Worm (Caenorhabditis elegans) whole organism, early embryonic: ENCODE results near the gene cdh-9.

ENCODE experiments used
- B0310.2 ChIP-seq: sonication (generic microtip); optimal IDR thresholded peaks from 2 replicates; lab custom pipeline; 2016; ENCODE audit warnings: mild to moderate bottlenecking, missing genetic modification characterization, missing compliant biosample characterization
- F13C5.2 ChIP-seq: sonication (generic microtip); optimal IDR thresholded peaks from 2 replicates; lab custom pipeline; 2017; ENCODE audit warnings: mild to moderate bottlenecking, missing genetic modification characterization, inconsistent platforms, missing compliant biosample characterization
- aly-1 ChIP-seq: sonication (generic microtip); optimal IDR thresholded peaks from 2 replicates; lab custom pipeline; 2016; ENCODE audit warnings: missing genetic modification characterization, missing compliant biosample characterization
- ama-1 ChIP-seq: fragments of 150-350 bp; optimal IDR thresholded peaks from 2 replicates; lab custom pipeline; 2014
- ceh-13 ChIP-seq: fragments of 200-800 bp; sonication (Bioruptor generic); optimal IDR thresholded peaks from 2 replicates; lab custom pipeline; 2018; ENCODE audit warnings: mild to moderate bottlenecking, missing genetic modification characterization, missing compliant biosample characterization
- ceh-36 ChIP-seq: sonication (generic microtip); optimal IDR thresholded peaks from 2 replicates; lab custom pipeline; 2016; ENCODE audit warnings: missing genetic modification characterization, inconsistent platforms, missing compliant biosample characterization
- ets-7 ChIP-seq: sonication (generic microtip); optimal IDR thresholded peaks from 2 replicates; lab custom pipeline; 2016; ENCODE audit warnings: missing genotype, missing genetic modification characterization, missing compliant biosample characterization
- flt-1 ChIP-seq: fragments of 200-800 bp; sonication (Bioruptor generic); IDR thresholded peaks from 2 replicates; pipeline ENCODE4 v1.3.6; 2022; ENCODE audit warnings: missing genetic modification characterization, missing compliant biosample characterization
- hmbx-1 ChIP-seq: sonication (generic microtip); optimal IDR thresholded peaks from 2 replicates; lab custom pipeline; 2016; ENCODE audit warnings: mild to moderate bottlenecking, missing genetic modification characterization, missing compliant biosample characterization
- hmg-4 ChIP-seq: fragments of 200-800 bp; sonication (Bioruptor generic); optimal IDR thresholded peaks from 2 replicates; lab custom pipeline; 2018; ENCODE audit warnings: mild to moderate bottlenecking, missing genetic modification characterization, missing compliant biosample characterization
- hnd-1 ChIP-seq: sonication (generic microtip); optimal IDR thresholded peaks from 2 replicates; lab custom pipeline; 2016; ENCODE audit warnings: missing genetic modification characterization, missing compliant biosample characterization
- pes-1 ChIP-seq: fragments of 200-800 bp; sonication (Bioruptor generic); IDR thresholded peaks from 2 replicates; pipeline ENCODE4 v1.3.6; 2022; ENCODE audit warnings: missing genetic modification reagents, missing genetic modification characterization, missing compliant biosample characterization
- scrt-1 ChIP-seq: fragments of 200-800 bp; sonication (Bioruptor generic); IDR thresholded peaks from 2 replicates; pipeline ENCODE4 v1.3.6; 2022; ENCODE audit warnings: missing genetic modification characterization, missing compliant biosample characterization
- sea-1 ChIP-seq: fragments of 200-800 bp; sonication (Bioruptor generic); conservative IDR thresholded peaks from 2 replicates; pipeline ENCODE4 v1.3.6; 2022; ENCODE audit warnings: missing genetic modification characterization, missing compliant biosample characterization
- tbx-11 ChIP-seq: fragments of 200-800 bp; sonication (Bioruptor generic); IDR thresholded peaks from 2 replicates; pipeline ENCODE4 v1.3.6; 2022; ENCODE audit warnings: missing genetic modification characterization, missing compliant biosample characterization
- tbx-37 ChIP-seq: fragments of 200-800 bp; sonication (Bioruptor generic); conservative IDR thresholded peaks from 2 replicates; pipeline ENCODE4 v1.3.6; 2022; ENCODE audit warnings: missing genetic modification reagents, missing genetic modification characterization, missing compliant biosample characterization
- tra-4 ChIP-seq: sonication (generic microtip); optimal IDR thresholded peaks from 2 replicates; lab custom pipeline; 2017; ENCODE audit warnings: missing genetic modification characterization, missing compliant biosample characterization

Gene cdh-9

ce11 chrX:16625078-16625808 lies 30.2 kb downstream of the cdh-9 start:
- TF ChIP-seq ceh-36 (no peak), hnd-1 (tag; lab: Kevin White, UChicago) (no peak), ama-1 (lab: Kevin White, UChicago) (no peak), scrt-1 (GFP tag; lab: Robert Waterston, UW) (no peak), tra-4 (tag; lab: Kevin White, UChicago) (no peak), tbx-11 (GFP tag; lab: Robert Waterston, UW) (no peak)

ce11 chrX:16626817-16627216 lies 31.8 kb downstream of the cdh-9 start:
- no peak for TF ChIP-seq scrt-1 (GFP tag; lab: Robert Waterston, UW)
- TF ChIP-seq F13C5.2 (tag; lab: Kevin White, UChicago), result no peak
- TF ChIP-seq hmg-4 (GFP tag; lab: Kevin White, UChicago), result no peak
- TF ChIP-seq ceh-36, result no peak
- no peak for TF ChIP-seq tra-4 (tag; lab: Kevin White, UChicago)
- no peak for TF ChIP-seq sea-1 (GFP tag; lab: Robert Waterston, UW)

ce11 chrX:16629168-16629567 lies 34.1 kb downstream of the cdh-9 start:
- no peak for TF ChIP-seq ets-7 (tag; lab: Kevin White, UChicago)
- no peak for TF ChIP-seq scrt-1 (GFP tag; lab: Robert Waterston, UW)
- no peak for TF ChIP-seq hmg-4 (GFP tag; lab: Kevin White, UChicago)
- TF ChIP-seq B0310.2 (tag; lab: Kevin White, UChicago), result no peak
- TF ChIP-seq flt-1 (GFP tag; lab: Robert Waterston, UW), result no peak
- no peak for TF ChIP-seq tra-4 (tag; lab: Kevin White, UChicago)
- no peak for TF ChIP-seq aly-1 (tag; lab: Kevin White, UChicago)
- TF ChIP-seq tbx-37 (GFP tag; lab: Robert Waterston, UW), result no peak
- TF ChIP-seq F13C5.2 (tag; lab: Kevin White, UChicago), result no peak
- TF ChIP-seq hnd-1 (tag; lab: Kevin White, UChicago), result no peak
- no peak for TF ChIP-seq ama-1 (lab: Kevin White, UChicago)
- no peak for TF ChIP-seq tbx-11 (GFP tag; lab: Robert Waterston, UW)
- no peak for TF ChIP-seq pes-1 (GFP tag; lab: Robert Waterston, UW)
- no peak for TF ChIP-seq sea-1 (GFP tag; lab: Robert Waterston, UW)
- no peak for TF ChIP-seq hmbx-1 (tag; lab: Kevin White, UChicago)

ce11 chrX:16629773-16630172 lies 34.7 kb downstream of the cdh-9 start:
- TF ChIP-seq hmg-4 (GFP tag; lab: Kevin White, UChicago) (no peak), hnd-1 (tag; lab: Kevin White, UChicago) (no peak), ama-1 (lab: Kevin White, UChicago) (no peak), B0310.2 (tag; lab: Kevin White, UChicago) (no peak), tbx-37 (GFP tag; lab: Robert Waterston, UW) (no peak), sea-1 (GFP tag; lab: Robert Waterston, UW) (no peak), tbx-11 (GFP tag; lab: Robert Waterston, UW) (no peak), pes-1 (GFP tag; lab: Robert Waterston, UW) (no peak), ceh-13 (GFP tag; lab: Kevin White, UChicago) (no peak), ceh-36 (no peak)

ce11 chrX:16631847-16632246 lies 36.8 kb downstream of the cdh-9 start:
- TF ChIP-seq F13C5.2 (tag; lab: Kevin White, UChicago) (no peak), tra-4 (tag; lab: Kevin White, UChicago) (no peak), ama-1 (lab: Kevin White, UChicago) (no peak), hmbx-1 (tag; lab: Kevin White, UChicago) (no peak), sea-1 (GFP tag; lab: Robert Waterston, UW) (no peak), ceh-36 (no peak), aly-1 (tag; lab: Kevin White, UChicago) (no peak), ceh-13 (GFP tag; lab: Kevin White, UChicago) (no peak), pes-1 (GFP tag; lab: Robert Waterston, UW) (no peak), tbx-37 (GFP tag; lab: Robert Waterston, UW) (no peak), flt-1 (GFP tag; lab: Robert Waterston, UW) (no peak), hnd-1 (tag; lab: Kevin White, UChicago) (no peak), scrt-1 (GFP tag; lab: Robert Waterston, UW) (no peak)

ce11 chrX:16633052-16633451 lies 38.0 kb downstream of the cdh-9 start, which contains the start of gene C06G1.1:
C06G1.1 (plus strand) TSS chrX:16633352.
- TF ChIP-seq hmg-4 (GFP tag; lab: Kevin White, UChicago) (no peak), sea-1 (GFP tag; lab: Robert Waterston, UW) (no peak), ets-7 (tag; lab: Kevin White, UChicago) (no peak), hmbx-1 (tag; lab: Kevin White, UChicago) (no peak), F13C5.2 (tag; lab: Kevin White, UChicago) (no peak), scrt-1 (GFP tag; lab: Robert Waterston, UW) (no peak), aly-1 (tag; lab: Kevin White, UChicago) (no peak), ceh-36 (no peak), B0310.2 (tag; lab: Kevin White, UChicago) (no peak), tbx-37 (GFP tag; lab: Robert Waterston, UW) (no peak), tra-4 (tag; lab: Kevin White, UChicago) (no peak), pes-1 (GFP tag; lab: Robert Waterston, UW) (no peak), tbx-11 (GFP tag; lab: Robert Waterston, UW) (no peak), ama-1 (lab: Kevin White, UChicago) (no peak), ceh-13 (GFP tag; lab: Kevin White, UChicago) (no peak), flt-1 (GFP tag; lab: Robert Waterston, UW) (no peak), hnd-1 (tag; lab: Kevin White, UChicago) (no peak)

- TF ChIP-seq F13C5.2 (tag; lab: Kevin White, UChicago), result no peak
- TF ChIP-seq ceh-13 (GFP tag; lab: Kevin White, UChicago), result no peak
- TF ChIP-seq flt-1 (GFP tag; lab: Robert Waterston, UW), result no peak
- no peak for TF ChIP-seq B0310.2 (tag; lab: Kevin White, UChicago)
- no peak for TF ChIP-seq tra-4 (tag; lab: Kevin White, UChicago)
- TF ChIP-seq tbx-37 (GFP tag; lab: Robert Waterston, UW), result no peak
- TF ChIP-seq sea-1 (GFP tag; lab: Robert Waterston, UW), result no peak
- no peak for TF ChIP-seq tbx-11 (GFP tag; lab: Robert Waterston, UW)
- no peak for TF ChIP-seq hnd-1 (tag; lab: Kevin White, UChicago)
- TF ChIP-seq ama-1 (lab: Kevin White, UChicago), result no peak
- no peak for TF ChIP-seq ets-7 (tag; lab: Kevin White, UChicago)
- TF ChIP-seq scrt-1 (GFP tag; lab: Robert Waterston, UW), result no peak
- no peak for TF ChIP-seq hmg-4 (GFP tag; lab: Kevin White, UChicago)
- TF ChIP-seq aly-1 (tag; lab: Kevin White, UChicago), result no peak
- no peak for TF ChIP-seq hmbx-1 (tag; lab: Kevin White, UChicago)
Measured at ce11 chrX:16634103-16634502, 39.1 kb downstream of the cdh-9 start.
